Worm (Caenorhabditis elegans) whole organism, mixed stage, embryonic: ENCODE data around the gene srb-3.

Source experiments
- M03D4.4 ChIP-seq: sonication (generic microtip); optimal IDR thresholded peaks from 2 replicates; lab custom pipeline; 2017; ENCODE audit warnings: mild to moderate bottlenecking, missing genetic modification characterization, missing compliant biosample characterization
- bed-3 ChIP-seq: fragments of 200-800 bp; sonication (Bioruptor generic); optimal IDR thresholded peaks from 3 replicates; lab custom pipeline; 2018; ENCODE audit warnings: mild to moderate bottlenecking, missing genetic modification characterization, moderate library complexity, missing compliant biosample characterization
- blmp-1 ChIP-seq: fragments of 150-350 bp; optimal IDR thresholded peaks from 2 replicates; lab custom pipeline; 2014; ENCODE audit warnings: missing biosample characterization, missing genetic modification characterization
- ceh-39 ChIP-seq: fragments of 150-350 bp; optimal IDR thresholded peaks from 2 replicates; lab custom pipeline; 2014; ENCODE audit warnings: missing biosample characterization, missing genetic modification characterization
- ceh-43 ChIP-seq: fragments of 200-800 bp; sonication (Bioruptor generic); optimal IDR thresholded peaks from 2 replicates; lab custom pipeline; 2018; ENCODE audit warnings: mild to moderate bottlenecking, missing genetic modification characterization, moderate library complexity, missing compliant biosample characterization
- ceh-83 ChIP-seq: fragments of 200-800 bp; sonication (Bioruptor generic); optimal IDR thresholded peaks from 2 replicates; lab custom pipeline; 2018; ENCODE audit warnings: mild to moderate bottlenecking, missing genetic modification characterization, missing compliant biosample characterization
- cnd-1 ChIP-seq: fragments of 200-800 bp; sonication (Bioruptor generic); optimal IDR thresholded peaks from 2 replicates; lab custom pipeline; 2018; ENCODE audit warnings: mild to moderate bottlenecking, missing genetic modification characterization, missing compliant biosample characterization
- drap-1 ChIP-seq: fragments of 200-800 bp; sonication (Bioruptor generic); optimal IDR thresholded peaks from 3 replicates; lab custom pipeline; 2018; ENCODE audit warnings: mild to moderate bottlenecking, missing genetic modification characterization, missing compliant biosample characterization
- elt-1 ChIP-seq: sonication (generic microtip); optimal IDR thresholded peaks from 2 replicates; lab custom pipeline; 2017; ENCODE audit warnings: missing genetic modification characterization, mild to moderate bottlenecking, missing compliant biosample characterization, antibody characterized with exemption, moderate library complexity, borderline replicate concordance; ENCODE audit not compliant: insufficient read depth
- elt-3 ChIP-seq: fragments of 150-350 bp; optimal IDR thresholded peaks from 2 replicates; lab custom pipeline; 2014; ENCODE audit warnings: missing biosample characterization, missing genetic modification characterization
- flh-1 ChIP-seq: fragments of 200-800 bp; sonication (Bioruptor generic); optimal IDR thresholded peaks from 2 replicates; lab custom pipeline; 2018; ENCODE audit warnings: mild to moderate bottlenecking, missing genetic modification characterization, moderate library complexity, missing compliant biosample characterization
- hlh-1 ChIP-seq: fragments of 150-350 bp; optimal IDR thresholded peaks from 2 replicates; lab custom pipeline; 2014; ENCODE audit warnings: missing biosample characterization, missing genetic modification reagents, missing genetic modification characterization
- lin-13 ChIP-seq: fragments of 150-350 bp; optimal IDR thresholded peaks from 2 replicates; lab custom pipeline; 2014; ENCODE audit warnings: missing biosample characterization, missing genetic modification characterization
- lin-32 ChIP-seq: fragments of 200-800 bp; sonication (Bioruptor generic); optimal IDR thresholded peaks from 2 replicates; lab custom pipeline; 2018; ENCODE audit warnings: mild to moderate bottlenecking, missing genetic modification characterization, missing compliant biosample characterization
- mab-5 ChIP-seq: fragments of 150-350 bp; optimal IDR thresholded peaks from 2 replicates; lab custom pipeline; 2014; ENCODE audit warnings: missing biosample characterization, missing genetic modification characterization
- mep-1 ChIP-seq: fragments of 150-350 bp; optimal IDR thresholded peaks from 2 replicates; lab custom pipeline; 2017; ENCODE audit warnings: missing biosample characterization, missing genetic modification reagents, missing genetic modification characterization, inconsistent platforms
- mls-2 ChIP-seq: sonication (generic microtip); optimal IDR thresholded peaks from 2 replicates; lab custom pipeline; 2016; ENCODE audit warnings: mild to moderate bottlenecking, missing genetic modification characterization, moderate library complexity, missing compliant biosample characterization
- nhr-12 ChIP-seq: fragments of 150-350 bp; optimal IDR thresholded peaks from 2 replicates; lab custom pipeline; 2014; ENCODE audit warnings: missing biosample characterization, missing genetic modification characterization
- nhr-237 ChIP-seq: fragments of 150-350 bp; optimal IDR thresholded peaks from 2 replicates; lab custom pipeline; 2014; ENCODE audit warnings: missing biosample characterization, missing genetic modification characterization
- nhr-28 ChIP-seq: fragments of 150-350 bp; optimal IDR thresholded peaks from 2 replicates; lab custom pipeline; 2014; ENCODE audit warnings: missing biosample characterization, missing genetic modification characterization
- nhr-76 ChIP-seq: sonication (generic microtip); optimal IDR thresholded peaks from 2 replicates; lab custom pipeline; 2017; ENCODE audit warnings: missing biosample characterization, missing genetic modification characterization
- pha-4 ChIP-seq: fragments of 150-350 bp; optimal IDR thresholded peaks from 2 replicates; lab custom pipeline; 2018; ENCODE audit warnings: missing biosample characterization, missing genetic modification reagents, missing genetic modification characterization
- sem-2 ChIP-seq: fragments of 200-800 bp; sonication (Bioruptor generic); optimal IDR thresholded peaks from 2 replicates; lab custom pipeline; 2018; ENCODE audit warnings: mild to moderate bottlenecking, missing genetic modification characterization, missing compliant biosample characterization
- snpc-4 ChIP-seq: fragments of 150-350 bp; optimal IDR thresholded peaks from 2 replicates; lab custom pipeline; 2014; ENCODE audit warnings: missing biosample characterization, missing genetic modification characterization
- sptf-1 ChIP-seq: sonication (generic microtip); optimal IDR thresholded peaks from 2 replicates; lab custom pipeline; 2017; ENCODE audit warnings: mild to moderate bottlenecking, missing genetic modification characterization, moderate library complexity, missing compliant biosample characterization
- tbx-8 ChIP-seq: fragments of 200-800 bp; sonication (Bioruptor generic); optimal IDR thresholded peaks from 2 replicates; lab custom pipeline; 2018; ENCODE audit warnings: mild to moderate bottlenecking, missing genetic modification characterization, moderate library complexity, missing compliant biosample characterization
- unc-120 ChIP-seq: sonication (generic microtip); optimal IDR thresholded peaks from 2 replicates; lab custom pipeline; 2017; ENCODE audit warnings: missing genetic modification characterization, missing compliant biosample characterization; ENCODE audit not compliant: poor library complexity, severe bottlenecking
- unc-39 ChIP-seq: fragments of 150-350 bp; optimal IDR thresholded peaks from 2 replicates; lab custom pipeline; 2014; ENCODE audit warnings: missing biosample characterization, missing genetic modification characterization
- unc-62 ChIP-seq: fragments of 150-350 bp; optimal IDR thresholded peaks from 2 replicates; lab custom pipeline; 2014; ENCODE audit warnings: missing biosample characterization, missing genetic modification reagents, missing genetic modification characterization
- zip-8 ChIP-seq: fragments of 150-350 bp; optimal IDR thresholded peaks from 2 replicates; lab custom pipeline; 2014; ENCODE audit warnings: missing biosample characterization, missing genetic modification characterization
- ztf-11 ChIP-seq: fragments of 150-350 bp; optimal IDR thresholded peaks from 2 replicates; lab custom pipeline; 2014; ENCODE audit warnings: missing biosample characterization, missing genetic modification characterization

Gene srb-3

DNA sequence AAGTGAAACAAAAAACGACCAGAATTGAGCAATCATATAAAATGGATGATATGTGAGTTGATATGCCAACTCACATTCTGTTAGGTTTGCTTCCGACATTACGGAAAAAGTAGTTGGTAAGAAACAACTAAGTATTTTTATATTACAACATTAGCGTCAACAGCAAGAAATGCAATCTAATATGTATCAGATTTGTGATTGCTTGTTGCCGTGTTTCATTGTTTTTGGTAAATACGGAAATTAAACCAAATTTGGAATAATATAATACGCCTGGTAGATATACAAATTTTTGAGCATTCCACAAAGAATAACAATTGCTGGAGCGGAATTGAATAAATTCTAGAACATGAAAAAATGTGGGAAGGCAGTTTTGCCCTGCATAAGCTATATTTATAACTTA is 12.1 kb downstream of the srb-3 start, which contains the start of gene srb-12:
Gene srb-12, minus strand, starts transcription at position 101 of the 400 bp plus-strand sequence.
- no peak for TF ChIP-seq nhr-28 (tag; lab: Kevin White, UChicago)
- TF ChIP-seq elt-1 (tag; lab: Kevin White, UChicago) = no peak
- no peak for TF ChIP-seq nhr-237 (tag; lab: Kevin White, UChicago)
- TF ChIP-seq mep-1 = no peak
- no peak for TF ChIP-seq unc-120 (tag; lab: Kevin White, UChicago)
- TF ChIP-seq ztf-11 (tag; lab: Kevin White, UChicago) = no peak
- TF ChIP-seq unc-39 (tag; lab: Kevin White, UChicago) = no peak
- no peak for TF ChIP-seq ceh-83 (GFP tag; lab: Kevin White, UChicago)
- TF ChIP-seq ceh-39 (tag; lab: Kevin White, UChicago) = no peak
- TF ChIP-seq nhr-76 = no peak

DNA sequence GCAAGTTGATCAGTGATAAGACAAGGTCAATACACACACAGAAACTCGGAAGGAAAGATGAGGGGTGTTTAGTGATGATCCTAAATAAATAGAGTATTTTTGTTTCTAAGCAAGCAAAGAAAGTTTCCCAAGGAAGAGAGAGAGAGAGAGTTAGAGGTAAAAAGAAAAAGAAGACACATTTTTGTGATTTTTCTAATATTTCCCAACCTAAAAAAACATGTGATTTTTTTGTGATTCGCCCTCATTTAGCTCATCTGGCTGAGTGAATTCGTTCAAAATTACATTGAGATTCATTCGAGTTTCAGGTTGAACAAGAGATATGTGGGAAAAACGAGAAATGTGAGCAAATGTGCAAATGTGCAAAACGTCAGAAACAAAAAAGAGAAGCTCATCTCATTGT is 15.8 kb downstream of the srb-3 start, which contains the start of gene srb-16:
Gene srb-16, minus strand, starts transcription at position 101 of the 400 bp plus-strand sequence.
- TF ChIP-seq tbx-8 (GFP tag; lab: Kevin White, UChicago) = no peak
- TF ChIP-seq zip-8 = no peak
- TF ChIP-seq mls-2 (tag; lab: Kevin White, UChicago) = no peak
- TF ChIP-seq elt-3 = no peak
- no peak for TF ChIP-seq nhr-28 (tag; lab: Kevin White, UChicago)
- no peak for TF ChIP-seq lin-32 (GFP tag; lab: Kevin White, UChicago)
- no peak for TF ChIP-seq M03D4.4 (tag; lab: Kevin White, UChicago)
- no peak for TF ChIP-seq sem-2 (GFP tag; lab: Kevin White, UChicago)
- no peak for TF ChIP-seq mab-5 (tag; lab: Kevin White, UChicago)
- TF ChIP-seq hlh-1 (tag; lab: Kevin White, UChicago) = no peak
- no peak for TF ChIP-seq unc-39 (tag; lab: Kevin White, UChicago)
- no peak for TF ChIP-seq unc-62 (GFP tag; lab: Kevin White, UChicago)
- TF ChIP-seq drap-1 = no peak
- TF ChIP-seq nhr-237 (tag; lab: Kevin White, UChicago) = no peak
- TF ChIP-seq pha-4 = no peak
- no peak for TF ChIP-seq nhr-12 (tag; lab: Kevin White, UChicago)
- TF ChIP-seq mep-1 = no peak
- no peak for TF ChIP-seq flh-1 (GFP tag; lab: Kevin White, UChicago)
- no peak for TF ChIP-seq lin-13 (tag; lab: Kevin White, UChicago)
- no peak for TF ChIP-seq cnd-1 (tag; lab: Kevin White, UChicago)

DNA sequence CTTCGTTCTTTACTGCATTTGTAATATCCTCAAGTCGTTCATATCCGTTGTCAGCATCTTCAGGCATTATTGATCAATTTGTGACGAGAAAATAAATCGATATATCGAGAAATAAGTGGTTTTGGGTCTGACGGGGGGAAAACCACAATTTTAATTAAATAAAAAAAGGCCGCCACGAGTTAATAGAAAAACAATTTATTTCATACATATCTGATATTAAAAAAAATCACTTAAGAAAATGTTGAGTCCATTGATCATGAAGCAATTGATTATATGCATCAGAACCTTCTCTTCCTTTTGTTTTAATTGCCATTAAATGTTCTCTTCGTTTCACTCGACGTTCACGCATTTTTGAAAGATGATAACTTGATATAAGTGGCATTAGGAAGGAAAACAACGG is 18.3 kb downstream of the srb-3 start, which contains the start of gene F58A6.5:
Gene F58A6.5, minus strand, starts transcription at position 101 of the 400 bp plus-strand sequence.
- TF ChIP-seq drap-1 = no peak
- TF ChIP-seq lin-32 (GFP tag; lab: Kevin White, UChicago) = no peak
- no peak for TF ChIP-seq ceh-83 (GFP tag; lab: Kevin White, UChicago)
- no peak for TF ChIP-seq snpc-4 (tag; lab: Kevin White, UChicago)
- TF ChIP-seq nhr-237 (tag; lab: Kevin White, UChicago) = no peak
- no peak for TF ChIP-seq cnd-1 (tag; lab: Kevin White, UChicago)
- TF ChIP-seq zip-8 = no peak
- no peak for TF ChIP-seq sem-2 (GFP tag; lab: Kevin White, UChicago)
- no peak for TF ChIP-seq blmp-1 (tag; lab: Kevin White, UChicago)
- no peak for TF ChIP-seq nhr-76
- no peak for TF ChIP-seq nhr-12 (tag; lab: Kevin White, UChicago)
- no peak for TF ChIP-seq hlh-1 (tag; lab: Kevin White, UChicago)
- TF ChIP-seq elt-1 (tag; lab: Kevin White, UChicago) = no peak
- no peak for TF ChIP-seq elt-3

DNA sequence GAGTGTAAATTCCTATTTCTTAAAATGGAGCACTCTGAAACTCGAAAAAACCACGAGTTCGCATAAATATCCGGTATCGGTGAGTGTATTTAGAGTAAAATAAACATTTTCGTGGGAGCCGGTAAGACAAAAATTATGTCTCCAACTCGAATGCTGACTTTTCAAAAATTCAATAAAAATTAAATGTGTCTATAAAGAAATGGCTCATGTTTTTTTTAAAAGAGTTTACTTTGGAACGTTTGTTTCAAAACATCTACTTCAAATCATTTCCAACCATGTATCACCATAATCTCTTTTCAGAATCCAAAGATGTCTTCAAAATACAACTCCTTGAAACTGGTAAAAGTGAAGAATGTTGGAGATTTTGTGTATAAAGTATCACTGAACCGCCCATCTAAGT is 24.0 kb downstream of the srb-3 start, which contains the start of gene F58A6.1:
Gene F58A6.1, plus strand, starts transcription at position 301 of the 400 bp plus-strand sequence.
- TF ChIP-seq sptf-1 (no peak), elt-3 (no peak), nhr-237 (tag; lab: Kevin White, UChicago) (no peak), bed-3 (GFP tag; lab: Kevin White, UChicago) (no peak), lin-32 (GFP tag; lab: Kevin White, UChicago) (no peak)
- TF ChIP-seq, all 35 proteins: peak for 0

DNA sequence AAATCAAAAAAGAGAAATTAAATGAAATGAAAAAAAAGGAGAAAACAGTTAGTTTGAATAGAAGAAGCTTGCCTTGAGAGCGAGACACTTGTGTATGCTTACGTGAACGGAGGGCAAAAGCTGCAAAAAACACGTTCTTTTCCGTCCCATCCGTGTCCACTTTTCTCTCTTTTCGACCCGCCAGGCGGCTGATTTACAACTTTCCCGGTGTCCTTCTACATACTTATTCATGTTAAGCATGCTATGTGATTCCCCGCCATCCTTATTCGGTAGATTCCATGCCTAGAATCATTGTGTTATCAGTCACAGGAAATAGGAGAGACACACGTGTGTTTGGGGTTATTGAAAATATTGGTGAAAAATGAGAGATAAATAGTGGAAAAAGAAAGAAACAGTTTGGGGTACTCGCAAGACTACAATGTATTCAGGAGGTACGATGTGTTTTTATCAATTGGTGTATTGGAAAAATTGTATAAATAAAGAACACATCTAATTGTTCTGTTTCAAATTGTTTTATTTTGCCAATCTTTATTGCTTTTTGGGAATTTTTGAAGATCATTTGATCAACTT is 24.6 kb downstream of the srb-3 start, which contains the start of gene nas-29:
Gene nas-29, minus strand, starts transcription at position 92 of the 570 bp plus-strand sequence.
- TF ChIP-seq ceh-43 (GFP tag; lab: Kevin White, UChicago) = no peak
- TF ChIP-seq unc-120 (tag; lab: Kevin White, UChicago) = no peak
